Worm (Caenorhabditis elegans): ENCODE measurements around the gene clec-151.

clec-151 gene

ce11 chrIII:4601286-4601685 lies 27.0 kb upstream of the clec-151 start:
- TF ChIP-seq nhr-85 (tag) (peak; percentile 43), mef-2 (tag; optimal IDR thresholded peaks at IDR 0.05) (no peak), pag-3 (tag; optimal IDR thresholded peaks at IDR 0.05; ENCODE audit: borderline replicate concordance, insufficient read depth) (no peak), rnt-1 (tag; optimal IDR thresholded peaks at IDR 0.05) (no peak), lsy-2 (tag; optimal IDR thresholded peaks at IDR 0.05) (no peak), ets-5 (GFP tag; IDR thresholded peaks at IDR 0.05) (no peak)

ce11 chrIII:4603837-4604236 lies 24.4 kb upstream of the clec-151 start:
- TF ChIP-seq aly-2 (tag; optimal IDR thresholded peaks at IDR 0.05) (no peak), alr-1 (tag; optimal IDR thresholded peaks at IDR 0.05; ENCODE audit: borderline replicate concordance) (no peak), rnt-1 (tag; optimal IDR thresholded peaks at IDR 0.05) (peak; percentile 21)

- TF ChIP-seq nhr-85 (tag) (peak; percentile 58), ces-1 (GFP tag; optimal IDR thresholded peaks at IDR 0.05) (no peak), pax-3 (tag; optimal IDR thresholded peaks at IDR 0.05) (no peak), nhr-11 (tag; optimal IDR thresholded peaks at IDR 0.05) (no peak), grh-1 (GFP tag; IDR thresholded peaks at IDR 0.05) (no peak), fkh-4 (tag; optimal IDR thresholded peaks at IDR 0.05; ENCODE audit: borderline replicate concordance) (no peak), C16A3.4 (tag; optimal IDR thresholded peaks at IDR 0.05) (no peak), nhr-76 (tag; optimal IDR thresholded peaks at IDR 0.05) (no peak), mep-1 (tag; optimal IDR thresholded peaks at IDR 0.05) (peak; percentile 62), alr-1 (tag; optimal IDR thresholded peaks at IDR 0.05; ENCODE audit: borderline replicate concordance) (no peak), ceh-63 (GFP tag; optimal IDR thresholded peaks at IDR 0.05) (no peak), pag-3 (tag; optimal IDR thresholded peaks at IDR 0.05; ENCODE audit: borderline replicate concordance, insufficient read depth) (no peak), lin-35 (GFP tag; optimal IDR thresholded peaks at IDR 0.05) (no peak), ceh-82 (tag; optimal IDR thresholded peaks at IDR 0.05) (no peak), snu-23 (GFP tag; optimal IDR thresholded peaks at IDR 0.05) (peak; percentile 40), F16B12.6 (tag; optimal IDR thresholded peaks at IDR 0.05) (peak; percentile 67), hpl-2 (GFP tag; optimal IDR thresholded peaks at IDR 0.05) (no peak), nhr-71 (tag; optimal IDR thresholded peaks at IDR 0.05) (peak; percentile 4), lin-39 (tag; optimal IDR thresholded peaks at IDR 0.05) (no peak), ztf-11 (tag; optimal IDR thresholded peaks at IDR 0.05) (no peak), elt-3 (tag; optimal IDR thresholded peaks at IDR 0.05) (peak in 1 of 6 experiments; percentile 20), ztf-4 (tag; optimal IDR thresholded peaks at IDR 0.05) (no peak), blmp-1 (tag; optimal IDR thresholded peaks at IDR 0.05) (peak; percentile 37), lsy-2 (tag; optimal IDR thresholded peaks at IDR 0.05) (peak in 1 of 2 experiments; percentile 25), efl-1 (optimal IDR thresholded peaks at IDR 0.05) (peak in 1 of 2 experiments; percentile 39), efl-1 (GFP tag; optimal IDR thresholded peaks at IDR 0.05 in 1 of 2) (peak; percentile 2 to 72), lin-14 (GFP tag; optimal IDR thresholded peaks at IDR 0.05) (peak; percentile 87), ceh-90 (tag; optimal IDR thresholded peaks at IDR 0.05) (no peak), zag-1 (tag; optimal IDR thresholded peaks at IDR 0.05) (no peak), mdl-1 (tag; optimal IDR thresholded peaks at IDR 0.05) (no peak), swsn-7 (tag; optimal IDR thresholded peaks at IDR 0.05) (peak; percentile 15), fos-1 (tag; optimal IDR thresholded peaks at IDR 0.05) (no peak), skn-1 (tag; optimal IDR thresholded peaks at IDR 0.05) (no peak), fkh-8 (tag; optimal IDR thresholded peaks at IDR 0.05) (peak; percentile 5)
These were observed 15.8 kb upstream of the clec-151 start, which contains the start of gene sel-2 for ce11 chrIII:4612334-4612953. sel-2 (minus strand) TSS chrIII:4612384.

Data from whole organism, L1 larva.